Fruit fly (Drosophila melanogaster) whole organism, prepupa: ENCODE results near the gene CG34393.
"Not testable (repeated sequence)": the region's sequence is repeated elsewhere in the genome, so short reads cannot be mapped to it uniquely, and the experiment has no call there.

Experiments used
- Blimp-1 ChIP-seq: fragments of 200-800 bp; sonication (Bioruptor generic); optimal IDR thresholded peaks from 3 replicates; lab custom pipeline; 2017; ENCODE audit warnings: missing biosample characterization, missing genetic modification characterization, mild to moderate bottlenecking, moderate library complexity, missing genetic modification reagents
- CG10631 ChIP-seq: fragments of 200-800 bp; sonication (Bioruptor generic); optimal IDR thresholded peaks from 2 replicates; lab custom pipeline; 2016; ENCODE audit warnings: missing biosample characterization, missing genetic modification characterization
- CG11762 ChIP-seq: fragments of 200-800 bp; sonication (Bioruptor generic); optimal IDR thresholded peaks from 3 replicates; lab custom pipeline; 2016; ENCODE audit warnings: missing biosample characterization, missing genetic modification characterization; ENCODE audit not compliant: insufficient read depth
- CG11902 ChIP-seq: fragments of 200-800 bp; sonication (Bioruptor generic); optimal IDR thresholded peaks from 3 replicates; lab custom pipeline; 2016; ENCODE audit warnings: missing biosample characterization, missing genetic modification characterization
- CG15336 ChIP-seq: fragments of 200-800 bp; sonication (Bioruptor generic); IDR thresholded peaks from 2 replicates; pipeline ENCODE4 v1.3.6; 2022; ENCODE audit warnings: missing biosample characterization, missing genetic modification characterization
- CG1621 ChIP-seq: fragments of 200-800 bp; sonication (Bioruptor generic); optimal IDR thresholded peaks from 3 replicates; lab custom pipeline; 2018; ENCODE audit warnings: missing biosample characterization, mild to moderate bottlenecking, missing genetic modification characterization
- CG16779 ChIP-seq: fragments of 200-800 bp; sonication (Bioruptor generic); optimal IDR thresholded peaks from 3 replicates; lab custom pipeline; 2017; ENCODE audit warnings: missing biosample characterization, mild to moderate bottlenecking, missing genetic modification characterization
- CG3032 ChIP-seq: fragments of 200-800 bp; optimal IDR thresholded peaks from 2 replicates; lab custom pipeline; 2019; ENCODE audit warnings: missing biosample characterization, mild to moderate bottlenecking, missing genetic modification characterization, moderate library complexity
- CG31627 ChIP-seq: fragments of 200-800 bp; sonication (Bioruptor generic); optimal IDR thresholded peaks from 3 replicates; lab custom pipeline; 2016; ENCODE audit warnings: missing biosample characterization, missing genetic modification characterization
- CG32006 ChIP-seq: fragments of 200-800 bp; sonication (Bioruptor generic); optimal IDR thresholded peaks from 3 replicates; lab custom pipeline; 2017; ENCODE audit warnings: missing biosample characterization, mild to moderate bottlenecking, missing genetic modification characterization
- CG4318 ChIP-seq: fragments of 200-800 bp; sonication (Bioruptor generic); optimal IDR thresholded peaks from 3 replicates; lab custom pipeline; 2017; ENCODE audit warnings: missing biosample characterization, mild to moderate bottlenecking, missing genetic modification characterization
- CG6276 ChIP-seq: fragments of 200-800 bp; sonication (Bioruptor generic); optimal IDR thresholded peaks from 2 replicates; lab custom pipeline; 2017; ENCODE audit warnings: missing biosample characterization, mild to moderate bottlenecking, missing genetic modification characterization
- CG6792 ChIP-seq: fragments of 200-800 bp; sonication (Bioruptor generic); optimal IDR thresholded peaks from 3 replicates; lab custom pipeline; 2016; ENCODE audit warnings: missing biosample characterization, missing genetic modification characterization
- CG6808 ChIP-seq: fragments of 200-800 bp; sonication (Bioruptor generic); optimal IDR thresholded peaks from 3 replicates; lab custom pipeline; 2017; ENCODE audit warnings: missing biosample characterization, missing genetic modification characterization, mild to moderate bottlenecking, moderate library complexity, missing genetic modification reagents
- CG7368 ChIP-seq: fragments of 200-800 bp; sonication (Bioruptor generic); optimal IDR thresholded peaks from 3 replicates; lab custom pipeline; 2016; ENCODE audit warnings: missing biosample characterization, missing genetic modification characterization
- CG8119 ChIP-seq: fragments of 200-800 bp; sonication (Bioruptor generic); IDR thresholded peaks from 3 replicates; pipeline ENCODE4 v1.3.6; 2022; ENCODE audit warnings: missing biosample characterization, missing genetic modification characterization
- CG8632 ChIP-seq: fragments of 200-800 bp; sonication (Bioruptor generic); optimal IDR thresholded peaks from 3 replicates; lab custom pipeline; 2016; ENCODE audit warnings: missing biosample characterization, missing genetic modification characterization
- CG9139 ChIP-seq: fragments of 200-800 bp; sonication (Bioruptor generic); optimal IDR thresholded peaks from 3 replicates; lab custom pipeline; 2017; ENCODE audit warnings: missing biosample characterization, mild to moderate bottlenecking, missing genetic modification characterization
- Eip78C ChIP-seq: fragments of 200-800 bp; sonication (Bioruptor generic); peaks from one replicate; lab custom pipeline; 2016; ENCODE audit warnings: missing biosample characterization, missing genetic modification characterization
- Ets21C ChIP-seq: fragments of 200-800 bp; sonication (Bioruptor generic); optimal IDR thresholded peaks from 3 replicates; lab custom pipeline; 2016; ENCODE audit warnings: missing biosample characterization, missing genetic modification characterization
- Ets96B ChIP-seq: fragments of 200-800 bp; optimal IDR thresholded peaks from 2 replicates; lab custom pipeline; 2019; ENCODE audit warnings: missing biosample characterization, mild to moderate bottlenecking, missing genetic modification characterization, moderate library complexity
- Gug ChIP-seq: fragments of 200-800 bp; sonication (Bioruptor generic); IDR thresholded peaks from 2 replicates; pipeline ENCODE4 v1.3.6; 2022; ENCODE audit warnings: missing biosample characterization, missing genetic modification characterization
- Lpt ChIP-seq: fragments of 200-800 bp; sonication (Bioruptor generic); optimal IDR thresholded peaks from 3 replicates; lab custom pipeline; 2016; ENCODE audit warnings: missing biosample characterization, missing genetic modification characterization
- Met ChIP-seq: fragments of 200-800 bp; sonication (Bioruptor generic); optimal IDR thresholded peaks from 3 replicates; lab custom pipeline; 2016; ENCODE audit warnings: missing biosample characterization, missing genetic modification characterization
- OdsH ChIP-seq: fragments of 200-800 bp; sonication (Bioruptor generic); optimal IDR thresholded peaks from 3 replicates; lab custom pipeline; 2016; ENCODE audit warnings: missing biosample characterization, missing genetic modification characterization
- Smox ChIP-seq: fragments of 200-800 bp; sonication (Bioruptor generic); optimal IDR thresholded peaks from 3 replicates; lab custom pipeline; 2016; ENCODE audit warnings: missing biosample characterization, missing genetic modification characterization
- Sox102F ChIP-seq: fragments of 200-800 bp; sonication (Bioruptor generic); optimal IDR thresholded peaks from 2 replicates; lab custom pipeline; 2016; ENCODE audit warnings: missing biosample characterization, mild to moderate bottlenecking, missing genetic modification characterization
- Sox15 ChIP-seq: fragments of 200-800 bp; sonication (Bioruptor generic); optimal IDR thresholded peaks from 3 replicates; lab custom pipeline; 2016; ENCODE audit warnings: missing biosample characterization, missing genetic modification characterization
- achi ChIP-seq: fragments of 200-800 bp; sonication (Bioruptor generic); optimal IDR thresholded peaks from 3 replicates; lab custom pipeline; 2016; ENCODE audit warnings: missing biosample characterization, missing genetic modification characterization
- acj6 ChIP-seq: fragments of 200-800 bp; sonication (Bioruptor generic); optimal IDR thresholded peaks from 3 replicates; lab custom pipeline; 2016; ENCODE audit warnings: missing biosample characterization, missing genetic modification characterization
- cyc ChIP-seq: fragments of 200-800 bp; sonication (Bioruptor generic); optimal IDR thresholded peaks from 3 replicates; lab custom pipeline; 2016; ENCODE audit warnings: missing biosample characterization, missing genetic modification characterization
- dac ChIP-seq: fragments of 200-800 bp; sonication (Bioruptor generic); optimal IDR thresholded peaks from 2 replicates; lab custom pipeline; 2017; ENCODE audit warnings: missing biosample characterization, mild to moderate bottlenecking, missing genetic modification characterization
- dsx ChIP-seq: fragments of 200-800 bp; optimal IDR thresholded peaks from 3 replicates; lab custom pipeline; 2019; ENCODE audit warnings: missing biosample characterization, mild to moderate bottlenecking, missing genetic modification characterization, moderate library complexity; ENCODE audit not compliant: poor library complexity, severe bottlenecking
- eg ChIP-seq: fragments of 200-800 bp; sonication (Bioruptor generic); IDR thresholded peaks from 3 replicates; pipeline ENCODE4 v1.3.6; 2022; ENCODE audit warnings: missing biosample characterization, missing genetic modification characterization
- esn ChIP-seq: fragments of 200-800 bp; sonication (Bioruptor generic); optimal IDR thresholded peaks from 2 replicates; lab custom pipeline; 2016; ENCODE audit warnings: missing biosample characterization, mild to moderate bottlenecking, missing genetic modification characterization, moderate library complexity
- fd59A ChIP-seq: fragments of 200-800 bp; sonication (Bioruptor generic); optimal IDR thresholded peaks from 2 replicates; lab custom pipeline; 2017; ENCODE audit warnings: missing biosample characterization, mild to moderate bottlenecking, missing genetic modification characterization, missing genetic modification reagents
- fd85E ChIP-seq: fragments of 200-800 bp; sonication (Bioruptor generic); optimal IDR thresholded peaks from 3 replicates; lab custom pipeline; 2016; ENCODE audit warnings: missing biosample characterization, missing genetic modification characterization
- lz ChIP-seq: fragments of 200-800 bp; sonication (Bioruptor generic); optimal IDR thresholded peaks from 3 replicates; lab custom pipeline; 2016; ENCODE audit warnings: missing biosample characterization, missing genetic modification characterization
- spab ChIP-seq: fragments of 200-800 bp; sonication (Bioruptor generic); optimal IDR thresholded peaks from 2 replicates; lab custom pipeline; 2017; ENCODE audit warnings: missing biosample characterization, mild to moderate bottlenecking, missing genetic modification characterization, missing genetic modification reagents
- ss ChIP-seq, 2 experiments: fragments of 200-800 bp; sonication (Bioruptor generic); optimal IDR thresholded peaks; 2 replicates in 1 of 2; 3 replicates in 1 of 2; lab custom pipeline; 2017 to 2018; ENCODE audit warnings: mild to moderate bottlenecking in 2 of 2, missing biosample characterization in 2 of 2, missing genetic modification characterization in 2 of 2, moderate library complexity in 1 of 2
- svp ChIP-seq: fragments of 200-800 bp; sonication (Bioruptor generic); peaks from one replicate; lab custom pipeline; 2016; ENCODE audit warnings: missing biosample characterization, missing genetic modification characterization
- vri ChIP-seq: fragments of 200-800 bp; sonication (Bioruptor generic); optimal IDR thresholded peaks from 3 replicates; lab custom pipeline; 2016; ENCODE audit warnings: missing biosample characterization, mild to moderate bottlenecking, missing genetic modification characterization

CG34393 gene

dm6 chr2L:3163490-3163889 is 36.8 kb downstream of the CG34393 start, which contains the start of gene Hydr2:
Gene Hydr2 (plus strand): TSS chr2L:3163645.
- not testable (repeated sequence) for TF ChIP-seq fd85E, CG8632, Blimp-1 (GFP tag; lab: Kevin White, UChicago)

- TF ChIP-seq CG9139 (GFP tag; lab: Kevin White, UChicago): peak; percentile 26
- peak; percentile 12 for TF ChIP-seq CG6276
- no peak for TF ChIP-seq CG6792
- TF ChIP-seq spab (GFP tag; lab: Kevin White, UChicago): no peak
- TF ChIP-seq CG16779: peak; percentile 49
- TF ChIP-seq CG10631 (GFP tag; lab: Kevin White, UChicago): peak; percentile 14
- peak; percentile 49; the same call in 1 of the 3 replicates for TF ChIP-seq CG8119
- TF ChIP-seq svp (GFP tag; lab: Kevin White, UChicago): no peak
- TF ChIP-seq ss (GFP tag; optimal IDR thresholded peaks at IDR 0.05; lab: Kevin White, UChicago): peak; percentile 32 to 40
- peak; percentile 39 for TF ChIP-seq Eip78C (GFP tag; lab: Kevin White, UChicago)
- TF ChIP-seq eg: peak; percentile 50; the same call in 1 of the 3 replicates
- peak; percentile 61 for TF ChIP-seq acj6 (GFP tag; lab: Kevin White, UChicago)
- peak; percentile 6; the same call in 1 of the 2 replicates for TF ChIP-seq CG15336 (GFP tag; lab: Robert Waterston, UW)
- peak; percentile 0 for TF ChIP-seq CG32006 (GFP tag; lab: Kevin White, UChicago)
- 0 out of 2 replicates have a peak, but pooled peaks have one; percentile 11 for TF ChIP-seq Gug
- TF ChIP-seq, all 60 proteins: peak for 12
These were observed 40.9 kb downstream of the CG34393 start, which contains the start of the genes Mad and gkt for dm6 chr2L:3159144-3160000. Gene Mad (minus strand): TSS chr2L:3159643. Gene gkt (plus strand): TSS chr2L:3159950.

- TF ChIP-seq dsx: no peak
- TF ChIP-seq OdsH (GFP tag; lab: Kevin White, UChicago): peak; percentile 34
- no peak for TF ChIP-seq Sox102F (GFP tag; lab: Kevin White, UChicago)
- peak; percentile 97 for TF ChIP-seq CG6808 (GFP tag; lab: Kevin White, UChicago)
- no peak for TF ChIP-seq dac (GFP tag; lab: Kevin White, UChicago)
- TF ChIP-seq CG32006 (GFP tag; lab: Kevin White, UChicago): peak; percentile 62
- peak; percentile 19 for TF ChIP-seq Met
- peak; percentile 8; the same call in 1 of the 2 replicates for TF ChIP-seq Gug
- TF ChIP-seq CG9139 (GFP tag; lab: Kevin White, UChicago): no peak
- TF ChIP-seq vri (GFP tag; lab: Kevin White, UChicago): peak; percentile 60
- no peak for TF ChIP-seq fd59A
- peak; percentile 31; the same call in 1 of the 2 replicates for TF ChIP-seq CG15336 (GFP tag; lab: Robert Waterston, UW)
- peak; percentile 57 for TF ChIP-seq Smox (GFP tag; lab: Kevin White, UChicago)
- no peak for TF ChIP-seq CG4318 (GFP tag; lab: Kevin White, UChicago)
- TF ChIP-seq Ets96B (tag; lab: Kevin White, UChicago): peak; percentile 39
- TF ChIP-seq CG8632 (GFP tag; lab: Kevin White, UChicago): no peak
- TF ChIP-seq achi: peak; percentile 4
- peak; percentile 36 for TF ChIP-seq acj6 (GFP tag; lab: Kevin White, UChicago)
- TF ChIP-seq CG7368 (GFP tag; lab: Kevin White, UChicago): no peak
- no peak for TF ChIP-seq Sox15 (GFP tag; lab: Kevin White, UChicago)
- peak; percentile 19 for TF ChIP-seq CG6792
- no peak for TF ChIP-seq Lpt (GFP tag; lab: Kevin White, UChicago)
- TF ChIP-seq CG31627 (GFP tag; lab: Kevin White, UChicago): peak; percentile 17
- TF ChIP-seq cyc (GFP tag; lab: Kevin White, UChicago): no peak
- peak; percentile 49 for TF ChIP-seq lz (GFP tag; lab: Kevin White, UChicago)
- peak; percentile 81 for TF ChIP-seq svp (GFP tag; lab: Kevin White, UChicago)
- peak; percentile 79 for TF ChIP-seq Eip78C (GFP tag; lab: Kevin White, UChicago)
- peak; percentile 42 for TF ChIP-seq esn (GFP tag; lab: Kevin White, UChicago)
- peak; percentile 6 for TF ChIP-seq Ets21C (GFP tag; lab: Kevin White, UChicago)
- TF ChIP-seq CG1621 (tag; lab: Kevin White, UChicago): no peak
- TF ChIP-seq CG3032: peak; percentile 1
- no peak for TF ChIP-seq CG11902 (GFP tag; lab: Kevin White, UChicago)
- TF ChIP-seq CG11762 (GFP tag; lab: Kevin White, UChicago): no peak
These were observed 41.8 kb downstream of the CG34393 start for dm6 chr2L:3158260-3159072.
